Worm (Caenorhabditis elegans): ENCODE measurements around the gene lipl-4.

DNA sequence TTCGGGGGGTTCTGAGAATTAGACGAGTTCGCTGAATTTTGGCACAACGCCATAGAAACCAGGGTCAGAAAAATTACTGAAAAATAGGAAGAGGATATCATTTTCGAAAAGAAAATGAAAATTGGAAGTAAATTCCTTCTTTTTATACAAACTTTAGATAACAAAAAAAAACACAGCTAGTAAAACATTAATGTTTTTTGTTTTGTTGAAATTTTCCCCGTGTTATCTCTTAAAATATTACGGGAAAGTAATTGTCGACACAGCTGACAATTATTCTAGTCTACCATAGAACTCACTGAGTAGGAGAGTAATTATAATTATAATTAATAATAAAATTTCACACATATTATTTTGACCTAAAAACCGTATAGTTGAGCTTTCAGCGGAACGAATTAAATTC lies 9.1 kb downstream of the lipl-4 start, which contains the start of gene spp-26:
- TF ChIP-seq nhr-12 (tag; optimal IDR thresholded peaks at IDR 0.05) (no peak), snpc-4 (tag; optimal IDR thresholded peaks at IDR 0.05) (no peak), blmp-1 (tag; optimal IDR thresholded peaks at IDR 0.05; ENCODE audit: insufficient read depth) (no peak), R02D3.7 (tag; optimal IDR thresholded peaks at IDR 0.05) (no peak), lin-11 (tag; optimal IDR thresholded peaks at IDR 0.05) (no peak), unc-62 (GFP tag; optimal IDR thresholded peaks at IDR 0.05) (no peak), nhr-6 (tag; optimal IDR thresholded peaks at IDR 0.05) (no peak)

Data from whole organism, L2 larva.